Worm (Caenorhabditis elegans): Measurements from ENCODE around the gene clc-1.

clc-1 gene

DNA sequence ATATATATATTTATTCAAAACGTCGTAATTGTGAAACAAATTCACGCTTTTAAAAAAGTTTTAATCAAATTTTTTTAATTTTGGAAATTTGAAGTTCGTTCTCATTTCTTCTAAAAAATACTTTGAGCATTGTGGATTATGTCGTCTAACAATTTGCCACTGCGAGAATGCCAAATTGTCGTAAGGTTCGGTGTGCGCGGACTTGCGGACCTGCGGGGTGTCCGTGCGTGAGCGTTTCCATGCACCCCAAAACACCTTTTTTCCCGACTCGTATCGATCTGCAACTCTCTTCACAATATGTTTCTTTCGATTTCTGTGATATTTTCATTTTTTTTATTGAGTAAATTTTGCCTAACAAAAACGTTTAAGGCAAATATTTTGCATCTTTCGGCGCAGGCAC lies 25.5 kb downstream of the clc-1 start:
- TF ChIP-seq unc-62 (GFP tag; optimal IDR thresholded peaks at IDR 0.05), result no peak

DNA sequence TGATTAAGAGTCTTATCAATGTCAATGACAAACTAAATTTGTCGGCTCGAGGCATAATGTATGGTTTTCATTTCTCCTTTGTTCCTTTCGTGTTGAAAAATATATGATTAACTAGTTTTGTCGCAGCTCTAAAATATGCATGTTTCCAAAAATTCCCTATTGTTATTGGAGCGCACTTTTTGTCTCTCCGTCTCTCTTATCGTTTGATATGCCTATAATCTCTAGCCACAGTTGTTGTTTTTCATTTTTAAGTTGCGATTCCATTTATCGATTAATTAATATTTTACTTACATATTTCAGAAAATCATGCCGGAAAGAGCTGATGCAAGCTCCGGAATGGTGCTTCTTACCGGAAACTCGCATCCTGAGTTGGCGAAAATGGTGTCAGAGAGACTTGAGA lies 26.1 kb downstream of the clc-1 start, which contains the start of gene W04G3.5:
TSS of gene W04G3.5 (plus strand) at position 301 of the 400 bp plus-strand sequence.
- no peak for TF ChIP-seq unc-62 (GFP tag; optimal IDR thresholded peaks at IDR 0.05)

DNA sequence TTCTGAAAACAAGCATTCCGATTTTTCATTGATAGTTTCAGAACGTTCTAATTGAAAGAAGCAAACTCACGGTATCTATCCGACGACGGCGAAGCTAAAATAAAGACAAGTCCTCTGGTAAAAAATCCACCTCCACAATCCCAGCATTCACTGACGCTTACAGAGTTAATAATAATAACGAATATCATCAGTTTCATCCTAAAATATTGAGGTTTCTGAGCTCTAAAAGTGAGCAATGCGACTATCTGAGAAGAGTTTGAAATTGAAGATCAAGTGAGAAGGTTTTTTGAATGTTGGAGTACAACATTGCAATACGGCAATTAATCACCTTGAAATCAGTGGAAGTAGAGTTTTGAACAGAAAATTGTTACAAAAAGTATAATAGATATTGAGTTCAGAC lies 29.2 kb downstream of the clc-1 start, which contains the start of gene W04G3.12:
TSS of gene W04G3.12 (minus strand) at position 311 of the 400 bp plus-strand sequence.
- no peak for TF ChIP-seq unc-62 (GFP tag; optimal IDR thresholded peaks at IDR 0.05)

DNA sequence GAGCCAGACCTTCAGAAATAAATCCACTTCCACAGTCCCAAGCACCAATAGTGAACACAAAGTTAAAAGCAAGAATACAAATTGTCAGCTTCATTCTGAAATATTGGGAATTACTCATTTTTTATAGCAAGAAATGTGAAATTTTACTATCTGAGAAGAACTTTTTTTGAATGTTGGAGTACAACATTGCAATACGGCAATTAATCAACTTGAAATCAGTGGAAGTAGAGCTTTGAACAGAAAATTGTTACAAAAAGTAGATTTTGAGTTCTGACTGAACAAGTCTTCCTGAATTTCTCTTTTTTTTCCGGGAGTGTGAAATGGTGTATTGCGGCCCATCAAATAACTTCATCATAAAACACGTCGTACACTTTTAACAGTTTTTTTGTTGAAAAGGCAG lies 30.9 kb downstream of the clc-1 start, which contains the start of gene W04G3.10:
TSS of gene W04G3.10 (minus strand) at position 101 of the 400 bp plus-strand sequence.
- no peak for TF ChIP-seq unc-62 (GFP tag; optimal IDR thresholded peaks at IDR 0.05)

DNA sequence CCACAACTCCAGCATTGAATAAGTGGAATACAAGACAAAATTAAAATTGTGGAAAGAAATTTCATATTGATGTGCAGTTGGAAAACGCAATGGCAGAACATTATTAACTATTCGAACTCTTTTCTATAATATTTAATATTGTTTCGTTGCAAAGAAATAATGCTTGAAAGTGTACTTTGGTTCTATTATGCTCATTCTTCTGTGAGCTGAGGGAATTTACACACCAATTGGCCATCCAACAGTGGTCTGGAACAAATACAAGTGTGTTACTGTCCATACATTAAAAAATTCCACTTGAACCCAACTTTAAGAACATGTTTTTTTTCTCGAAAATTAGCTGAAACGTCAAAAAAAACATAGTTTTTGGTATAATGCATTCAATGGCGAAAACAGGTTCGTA lies 32.4 kb downstream of the clc-1 start, which contains the start of gene W04G3.13:
TSS of gene W04G3.13 (minus strand) at position 101 of the 400 bp plus-strand sequence.
- no peak for TF ChIP-seq unc-62 (GFP tag; optimal IDR thresholded peaks at IDR 0.05)

DNA sequence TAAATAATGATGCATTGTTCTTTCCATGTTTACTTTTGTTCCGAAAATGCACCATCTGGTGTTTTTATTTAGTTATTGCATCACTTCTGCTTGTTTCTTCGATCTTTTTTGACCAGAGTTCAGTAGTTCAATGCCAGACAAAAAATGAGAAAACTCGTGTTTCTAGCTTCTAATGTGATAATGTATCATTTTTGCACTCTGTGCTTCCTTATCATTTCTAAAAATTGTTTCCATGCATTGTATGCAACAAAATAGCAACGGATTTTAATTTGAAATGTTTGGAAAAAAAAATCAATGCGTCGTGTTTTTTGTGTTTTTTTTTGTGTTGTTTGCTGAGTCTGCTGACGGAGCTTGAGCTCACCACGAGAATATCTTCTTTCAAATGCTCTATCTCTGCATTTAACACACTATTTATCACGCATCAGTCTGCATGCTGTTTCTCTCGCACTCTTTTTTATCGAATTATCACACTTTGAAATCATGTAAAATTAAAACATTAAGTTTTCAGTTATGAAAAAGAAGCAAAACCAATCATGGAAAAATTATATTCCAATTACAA lies 33.0 kb downstream of the clc-1 start, which contains the start of gene sulp-7:
TSS of gene sulp-7 (plus strand) at position 509 of the 559 bp plus-strand sequence.
- TF ChIP-seq unc-62 (GFP tag; optimal IDR thresholded peaks at IDR 0.05), result no peak

DNA sequence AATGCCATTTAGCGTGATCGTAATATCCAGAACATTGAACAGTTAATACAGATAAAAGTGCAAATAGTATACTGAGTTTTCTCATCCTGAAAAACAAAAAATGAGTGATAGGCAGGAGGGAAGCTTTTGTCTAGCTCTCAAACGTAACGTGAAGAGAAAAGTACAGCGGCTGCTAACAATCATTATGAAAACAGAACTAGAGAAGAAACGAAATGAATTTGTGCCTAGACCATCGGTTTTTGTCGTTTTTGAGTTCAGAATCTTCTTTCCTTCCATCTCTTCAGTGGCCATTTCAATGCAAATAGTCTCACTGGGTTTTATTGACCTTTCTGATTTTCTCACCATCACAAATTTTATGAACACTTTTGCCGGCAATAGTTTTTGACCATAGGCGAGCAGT lies 37.9 kb downstream of the clc-1 start, which contains the start of gene W04G3.7:
TSS of gene W04G3.7 (minus strand) at position 101 of the 400 bp plus-strand sequence.
- no peak for TF ChIP-seq unc-62 (GFP tag; optimal IDR thresholded peaks at IDR 0.05)

DNA sequence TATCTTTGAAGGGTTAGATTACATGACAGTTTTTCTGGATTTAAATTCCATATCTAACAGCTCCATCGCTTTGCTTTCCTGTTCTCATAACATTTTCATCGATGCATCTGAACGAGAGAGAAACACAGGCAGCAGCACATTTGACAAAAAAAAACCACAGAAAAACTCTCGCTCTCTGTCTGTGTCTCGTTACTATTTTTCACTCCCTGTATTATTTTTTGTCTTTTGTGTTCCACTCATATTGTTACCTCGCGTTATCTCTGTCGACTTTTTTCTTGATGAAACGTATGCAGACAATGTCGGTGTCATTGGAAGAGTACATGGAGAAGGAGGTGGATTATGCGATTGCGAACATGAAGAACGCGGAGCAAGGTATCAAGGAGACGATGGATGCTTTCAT lies 41.7 kb downstream of the clc-1 start, which contains the start of gene W04G3.11:
TSS of gene W04G3.11 (plus strand) at position 244 of the 400 bp plus-strand sequence.
- no peak for TF ChIP-seq unc-62 (GFP tag; optimal IDR thresholded peaks at IDR 0.05)

DNA sequence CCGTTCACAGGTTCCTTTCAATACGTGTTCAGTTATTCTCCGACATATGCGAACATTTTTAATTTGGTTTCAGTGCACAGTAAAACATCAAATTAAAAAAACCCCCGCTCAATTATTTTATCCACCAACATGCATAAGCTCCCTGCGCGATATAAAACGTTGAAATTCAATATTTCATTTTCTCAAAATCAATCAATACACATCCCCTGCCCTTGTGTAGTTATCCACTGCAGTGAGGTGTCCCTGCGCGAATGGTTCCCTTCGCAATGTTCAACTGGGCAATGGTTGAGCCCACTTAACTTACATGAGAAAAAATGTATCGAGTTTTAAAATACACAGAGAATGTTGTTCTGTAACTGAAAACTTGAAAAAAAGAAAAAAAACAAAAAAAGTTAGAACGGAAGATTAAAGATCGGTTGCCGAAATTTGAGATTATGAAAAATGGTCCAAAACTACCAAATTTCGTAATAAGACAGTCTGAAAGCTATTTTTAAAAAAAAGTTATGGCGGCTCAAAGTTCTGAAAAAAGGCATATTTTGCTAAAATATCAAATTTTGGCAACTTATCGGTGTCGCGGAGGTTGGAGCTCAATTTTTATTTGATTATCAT lies 46.8 kb downstream of the clc-1 start:
- TF ChIP-seq unc-62 (GFP tag; optimal IDR thresholded peaks at IDR 0.05), result peak; percentile 69

DNA sequence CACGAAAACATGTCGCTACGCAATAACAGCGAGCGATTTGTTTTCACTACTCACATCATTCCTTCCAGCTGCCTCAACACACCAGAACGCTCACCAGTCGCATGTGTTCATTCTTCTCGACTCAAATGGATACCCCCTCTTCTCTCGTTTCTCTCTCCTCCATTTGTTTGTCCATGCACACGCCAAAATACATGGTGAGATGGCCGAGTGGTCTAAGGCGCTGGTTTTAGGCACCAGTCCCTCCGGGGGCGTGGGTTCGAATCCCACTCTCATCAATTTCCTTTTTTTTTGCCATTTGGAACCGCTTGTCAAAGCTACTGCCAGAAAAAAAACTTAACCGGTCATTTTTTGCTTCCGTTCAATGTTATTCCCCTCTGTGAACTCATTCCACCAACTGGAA lies 48.2 kb downstream of the clc-1 start:
- no peak for TF ChIP-seq unc-62 (GFP tag; optimal IDR thresholded peaks at IDR 0.05)

DNA sequence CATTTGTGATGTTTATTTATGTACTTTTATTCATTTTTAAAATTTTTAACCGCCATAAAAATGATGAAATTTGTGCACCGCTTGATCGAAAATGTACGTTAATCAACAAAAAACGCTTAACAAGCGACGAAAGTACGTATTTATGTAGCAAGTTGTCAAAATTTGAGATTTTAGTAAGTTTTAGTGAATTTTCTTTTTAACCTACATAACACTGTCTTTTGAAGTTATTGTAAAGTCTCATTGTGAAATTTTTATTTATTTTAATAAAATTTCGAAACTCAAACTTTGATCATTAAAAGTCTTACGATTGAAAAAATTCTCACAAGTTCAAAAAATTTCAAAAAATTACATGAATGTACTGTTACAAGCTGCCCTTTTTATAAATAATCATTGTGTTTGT lies 50.1 kb downstream of the clc-1 start:
- no peak for TF ChIP-seq unc-62 (GFP tag; optimal IDR thresholded peaks at IDR 0.05)

DNA sequence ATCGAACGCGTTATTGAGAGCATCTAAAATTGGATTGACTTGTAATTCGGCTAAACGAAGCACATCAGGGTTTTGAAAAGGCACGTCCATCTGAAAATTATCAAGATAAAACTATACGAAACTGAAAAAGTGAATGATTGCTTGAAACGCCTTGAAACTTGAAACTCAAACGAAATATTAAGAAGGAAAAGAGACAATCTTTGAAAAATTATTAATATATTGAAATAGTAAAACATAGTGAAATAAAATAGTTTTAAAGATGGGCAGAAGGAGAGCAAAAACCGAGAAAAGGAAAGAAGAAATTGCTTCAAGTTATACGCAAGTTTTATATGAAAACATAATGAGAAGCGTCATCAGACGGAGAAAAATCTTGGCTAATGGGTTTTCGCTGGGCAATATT lies 50.8 kb downstream of the clc-1 start, which contains the start of gene W02H3.3:
TSS of gene W02H3.3 (minus strand) at position 101 of the 400 bp plus-strand sequence.
- TF ChIP-seq unc-62 (GFP tag; optimal IDR thresholded peaks at IDR 0.05), result no peak
